Worm (Caenorhabditis elegans): Measurements from ENCODE around the gene catp-7.

- TF ChIP-seq unc-62 (GFP tag; optimal IDR thresholded peaks at IDR 0.05) = no peak
- no peak for TF ChIP-seq ztf-1 (GFP tag; conservative IDR thresholded peaks at IDR 0.05)
Observed at ce11 chrIV:8618698-8619097, 32.9 kb downstream of the catp-7 start, which contains the start of gene F42A9.8.

Data from whole organism, L2 larva.